Fruit fly (Drosophila melanogaster) S2 (cell line): Measurements from ENCODE around the gene Fum3.

Experiments used
- CG8478 ChIP-seq: fragments of >200 bp; optimal IDR thresholded peaks from 2 replicates; lab custom pipeline; 2018
- CTCF ChIP-seq, 2 experiments: fragments of >200 bp; optimal IDR thresholded peaks; 2 replicates each; lab custom pipeline; 2018

DNA sequence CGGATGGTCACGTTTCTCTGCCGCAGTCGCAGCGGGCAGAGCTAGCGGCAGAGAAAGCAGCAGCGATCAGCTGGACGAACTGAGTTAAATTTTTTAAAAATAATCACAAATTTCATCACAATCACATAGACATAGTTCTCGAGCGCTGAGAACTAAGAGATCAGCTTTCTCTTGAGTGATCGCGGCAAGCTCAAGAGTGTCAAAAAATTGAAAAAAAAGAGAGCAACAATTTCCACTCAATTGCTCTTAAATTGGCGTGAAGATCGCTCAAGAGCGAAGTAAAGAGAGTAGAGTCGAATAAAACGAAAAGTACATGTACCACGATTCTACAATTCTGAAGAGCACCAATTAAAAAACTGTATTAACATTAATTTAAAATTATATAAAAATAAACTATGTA is 37.3 kb downstream of the Fum3 start:
- TF ChIP-seq CG8478 (lab: Kevin White, UChicago) (no peak), CTCF (optimal IDR thresholded peaks at IDR 0.05; lab: Kevin White, UChicago) (no peak)
